Worm (Caenorhabditis elegans): ENCODE measurements around the gene pcf-11.

The pcf-11 gene

ce11 chrIII:5002231-5002630, 22.5 kb upstream of the pcf-11 start, which contains the start of gene R144.10:
Gene R144.10, minus strand, starts transcription at chrIII:5002331.
- TF ChIP-seq tlp-1 (tag; optimal IDR thresholded peaks at IDR 0.05), result no peak
- no peak for TF ChIP-seq mef-2 (tag; optimal IDR thresholded peaks at IDR 0.05)
- no peak for TF ChIP-seq efl-3 (GFP tag; optimal IDR thresholded peaks at IDR 0.05)
- TF ChIP-seq nhr-20 (tag; optimal IDR thresholded peaks at IDR 0.05), result no peak
- TF ChIP-seq aha-1 (tag; optimal IDR thresholded peaks at IDR 0.05), result no peak
- no peak for TF ChIP-seq nhr-47 (tag; optimal IDR thresholded peaks at IDR 0.05)
- no peak for TF ChIP-seq C16A3.4 (tag; optimal IDR thresholded peaks at IDR 0.05)
- no peak for TF ChIP-seq mdl-1 (tag; optimal IDR thresholded peaks at IDR 0.05)
- no peak for TF ChIP-seq pag-3 (tag; optimal IDR thresholded peaks at IDR 0.05; ENCODE audit: borderline replicate concordance, insufficient read depth)
- TF ChIP-seq nhr-12 (tag; optimal IDR thresholded peaks at IDR 0.05), result no peak
- no peak for TF ChIP-seq C34B4.2 (tag; optimal IDR thresholded peaks at IDR 0.05)
- TF ChIP-seq blmp-1 (tag; optimal IDR thresholded peaks at IDR 0.05), result no peak
- no peak for TF ChIP-seq unc-130 (tag; optimal IDR thresholded peaks at IDR 0.05)
- TF ChIP-seq zip-4 (GFP tag; optimal IDR thresholded peaks at IDR 0.05), result no peak
- TF ChIP-seq irx-1 (tag; optimal IDR thresholded peaks at IDR 0.05), result no peak

- TF ChIP-seq nhr-11 (tag; optimal IDR thresholded peaks at IDR 0.05) (no peak), efl-1 (optimal IDR thresholded peaks at IDR 0.05) (no peak), efl-1 (GFP tag; optimal IDR thresholded peaks at IDR 0.05 in 1 of 2) (peak in 1 of 2 experiments; percentile 9), aly-2 (tag; optimal IDR thresholded peaks at IDR 0.05) (no peak), nhr-76 (tag; optimal IDR thresholded peaks at IDR 0.05) (no peak), sox-4 (tag; optimal IDR thresholded peaks at IDR 0.05) (no peak), tbx-2 (tag; optimal IDR thresholded peaks at IDR 0.05) (no peak), mdl-1 (tag; optimal IDR thresholded peaks at IDR 0.05) (no peak), nhr-71 (tag; optimal IDR thresholded peaks at IDR 0.05) (no peak)
These were observed 20.1 kb upstream of the pcf-11 start, which contains the start of gene R144.6 for ce11 chrIII:5004621-5005020. Gene R144.6, minus strand, starts transcription at chrIII:5004721.

- TF ChIP-seq tlp-1 (tag; optimal IDR thresholded peaks at IDR 0.05) (no peak), zip-4 (GFP tag; optimal IDR thresholded peaks at IDR 0.05) (no peak), nhr-20 (tag; optimal IDR thresholded peaks at IDR 0.05) (no peak), nhr-28 (tag; optimal IDR thresholded peaks at IDR 0.05) (no peak), snu-23 (GFP tag; optimal IDR thresholded peaks at IDR 0.05) (no peak), aly-2 (tag; optimal IDR thresholded peaks at IDR 0.05) (no peak), nhr-19 (GFP tag; conservative IDR thresholded peaks at IDR 0.05) (no peak), lin-35 (GFP tag; optimal IDR thresholded peaks at IDR 0.05) (no peak), nhr-12 (tag; optimal IDR thresholded peaks at IDR 0.05) (no peak), lir-3 (tag; optimal IDR thresholded peaks at IDR 0.05; ENCODE audit: poor library complexity) (no peak), fkh-8 (tag; optimal IDR thresholded peaks at IDR 0.05) (no peak), nhr-84 (tag; optimal IDR thresholded peaks at IDR 0.05) (no peak), lin-13 (GFP tag; optimal IDR thresholded peaks at IDR 0.05) (no peak), lin-15B (tag; optimal IDR thresholded peaks at IDR 0.05) (no peak)
These were observed 17.8 kb upstream of the pcf-11 start, which contains the start of gene R144.12 for ce11 chrIII:5006881-5007280. Gene R144.12, minus strand, starts transcription at chrIII:5006981.

- no peak for TF ChIP-seq efl-1 (optimal IDR thresholded peaks at IDR 0.05)
- TF ChIP-seq efl-1 (GFP tag; optimal IDR thresholded peaks at IDR 0.05 in 1 of 2), result peak in 1 of 2 experiments; percentile 30
- no peak for TF ChIP-seq fkh-8 (tag; optimal IDR thresholded peaks at IDR 0.05)
- peak; percentile 79 for TF ChIP-seq aly-2 (tag; optimal IDR thresholded peaks at IDR 0.05)
- TF ChIP-seq nhr-85 (tag), result peak; percentile 31
These were observed 16.0 kb upstream of the pcf-11 start, which contains the start of gene R144.11 for ce11 chrIII:5008730-5009129. Gene R144.11, minus strand, starts transcription at chrIII:5008830.

- TF ChIP-seq egl-27 (tag; optimal IDR thresholded peaks at IDR 0.05), result no peak
- TF ChIP-seq fkh-4 (tag; optimal IDR thresholded peaks at IDR 0.05; ENCODE audit: borderline replicate concordance), result no peak
- TF ChIP-seq mef-2 (tag; optimal IDR thresholded peaks at IDR 0.05), result no peak
- no peak for TF ChIP-seq C16A3.4 (tag; optimal IDR thresholded peaks at IDR 0.05)
- no peak for TF ChIP-seq nhr-12 (tag; optimal IDR thresholded peaks at IDR 0.05)
- TF ChIP-seq zag-1 (tag; optimal IDR thresholded peaks at IDR 0.05), result no peak
These were observed 14.0 kb upstream of the pcf-11 start for ce11 chrIII:5010723-5011122.

All from whole organism, L1 larva.